Worm (Caenorhabditis elegans): Measurements from ENCODE around the gene nas-14.

Gene nas-14

ce11 chrIV:13170241-13170640 is at the start of gene nas-14:
nas-14 (plus strand) TSS chrIV:13170541.
- TF ChIP-seq unc-120 (tag; optimal IDR thresholded peaks at IDR 0.05; ENCODE audit: poor library complexity, severe bottlenecking) (no peak), nhr-28 (tag; optimal IDR thresholded peaks at IDR 0.05) (no peak), ceh-39 (tag; optimal IDR thresholded peaks at IDR 0.05) (no peak), unc-62 (GFP tag; optimal IDR thresholded peaks at IDR 0.05) (no peak), nhr-2 (tag; optimal IDR thresholded peaks at IDR 0.05) (no peak), elt-1 (tag; optimal IDR thresholded peaks at IDR 0.05; ENCODE audit: borderline replicate concordance, insufficient read depth) (no peak), nhr-12 (tag; optimal IDR thresholded peaks at IDR 0.05) (no peak), elt-3 (tag; optimal IDR thresholded peaks at IDR 0.05) (no peak), flh-1 (GFP tag; optimal IDR thresholded peaks at IDR 0.05) (no peak), ces-1 (GFP tag; optimal IDR thresholded peaks at IDR 0.05) (no peak), snpc-4 (tag; optimal IDR thresholded peaks at IDR 0.05) (no peak), lsy-2 (tag; optimal IDR thresholded peaks at IDR 0.05) (no peak), ztf-11 (tag; optimal IDR thresholded peaks at IDR 0.05) (no peak), sem-2 (GFP tag; optimal IDR thresholded peaks at IDR 0.05) (no peak), lin-13 (tag; optimal IDR thresholded peaks at IDR 0.05) (no peak), pha-4 (tag; optimal IDR thresholded peaks at IDR 0.05) (no peak)

ce11 chrIV:13121396-13121795 is 48.9 kb upstream of the nas-14 start:
- TF ChIP-seq ces-1 (GFP tag; optimal IDR thresholded peaks at IDR 0.05) = peak; percentile 67
- TF ChIP-seq ceh-83 (GFP tag; optimal IDR thresholded peaks at IDR 0.05) = no peak
- TF ChIP-seq cnd-1 (tag; optimal IDR thresholded peaks at IDR 0.05) = peak; percentile 57

- TF ChIP-seq hlh-1 (tag; optimal IDR thresholded peaks at IDR 0.05) = peak; percentile 92
- peak; percentile 17 for TF ChIP-seq unc-62 (GFP tag; optimal IDR thresholded peaks at IDR 0.05)
- no peak for TF ChIP-seq nhr-28 (tag; optimal IDR thresholded peaks at IDR 0.05)
These were observed 44.3 kb upstream of the nas-14 start for ce11 chrIV:13125999-13126398.

- TF ChIP-seq M03D4.4 (tag; optimal IDR thresholded peaks at IDR 0.05) = no peak
- peak; percentile 55 for TF ChIP-seq ces-1 (GFP tag; optimal IDR thresholded peaks at IDR 0.05)
- no peak for TF ChIP-seq ceh-43 (GFP tag; optimal IDR thresholded peaks at IDR 0.05)
These were observed 42.6 kb upstream of the nas-14 start for ce11 chrIV:13127720-13128119.

ce11 chrIV:13142254-13142653 is 28.1 kb upstream of the nas-14 start, which contains the start of gene spe-43:
spe-43 (minus strand) TSS chrIV:13142354.
- TF ChIP-seq nhr-76 (tag; optimal IDR thresholded peaks at IDR 0.05) = no peak
- no peak for TF ChIP-seq nhr-2 (tag; optimal IDR thresholded peaks at IDR 0.05)
- TF ChIP-seq mab-5 (tag; optimal IDR thresholded peaks at IDR 0.05) = no peak
- TF ChIP-seq zip-8 (tag; optimal IDR thresholded peaks at IDR 0.05) = no peak

- no peak for TF ChIP-seq unc-120 (tag; optimal IDR thresholded peaks at IDR 0.05; ENCODE audit: poor library complexity, severe bottlenecking)
- TF ChIP-seq mls-2 (tag; optimal IDR thresholded peaks at IDR 0.05) = no peak
- no peak for TF ChIP-seq nhr-76 (tag; optimal IDR thresholded peaks at IDR 0.05)
- TF ChIP-seq nhr-28 (tag; optimal IDR thresholded peaks at IDR 0.05) = no peak
- no peak for TF ChIP-seq ceh-43 (GFP tag; optimal IDR thresholded peaks at IDR 0.05)
- TF ChIP-seq sptf-1 (tag; optimal IDR thresholded peaks at IDR 0.05) = no peak
- no peak for TF ChIP-seq zip-8 (tag; optimal IDR thresholded peaks at IDR 0.05)
- no peak for TF ChIP-seq hlh-1 (tag; optimal IDR thresholded peaks at IDR 0.05)
- no peak for TF ChIP-seq lin-13 (tag; optimal IDR thresholded peaks at IDR 0.05)
- TF ChIP-seq drap-1 (GFP tag; optimal IDR thresholded peaks at IDR 0.05) = no peak
- no peak for TF ChIP-seq unc-62 (GFP tag; optimal IDR thresholded peaks at IDR 0.05)
- no peak for TF ChIP-seq elt-3 (tag; optimal IDR thresholded peaks at IDR 0.05)
- no peak for TF ChIP-seq pha-4 (tag; optimal IDR thresholded peaks at IDR 0.05)
- no peak for TF ChIP-seq tbx-8 (GFP tag; optimal IDR thresholded peaks at IDR 0.05)
- TF ChIP-seq elt-1 (tag; optimal IDR thresholded peaks at IDR 0.05; ENCODE audit: borderline replicate concordance, insufficient read depth) = no peak
- no peak for TF ChIP-seq lsy-2 (tag; optimal IDR thresholded peaks at IDR 0.05)
These were observed 21.1 kb upstream of the nas-14 start, which contains the start of gene nlp-79 for ce11 chrIV:13149276-13149675. nlp-79 (plus strand) TSS chrIV:13149576.
